Worm (Caenorhabditis elegans) whole organism, L4/young adult: ENCODE results near the gene taf-3.
A peak's percentile ranks its signal among the peaks of the same experiment; 100 is the strongest.

Source experiments
- W03F9.2 ChIP-seq: fragments of 150-350 bp; optimal IDR thresholded peaks from 2 replicates; lab custom pipeline; 2014; ENCODE audit warnings: missing biosample characterization, missing genetic modification characterization
- dao-5 ChIP-seq: sonication (generic microtip); optimal IDR thresholded peaks from 2 replicates; lab custom pipeline; 2016; ENCODE audit warnings: missing genotype, missing genetic modification characterization, moderate library complexity, missing compliant biosample characterization
- him-1 ChIP-seq: sonication (generic microtip); optimal IDR thresholded peaks from 2 replicates; lab custom pipeline; 2016; ENCODE audit warnings: missing genotype, missing genetic modification reagents, missing genetic modification characterization, missing compliant biosample characterization

Gene taf-3

DNA sequence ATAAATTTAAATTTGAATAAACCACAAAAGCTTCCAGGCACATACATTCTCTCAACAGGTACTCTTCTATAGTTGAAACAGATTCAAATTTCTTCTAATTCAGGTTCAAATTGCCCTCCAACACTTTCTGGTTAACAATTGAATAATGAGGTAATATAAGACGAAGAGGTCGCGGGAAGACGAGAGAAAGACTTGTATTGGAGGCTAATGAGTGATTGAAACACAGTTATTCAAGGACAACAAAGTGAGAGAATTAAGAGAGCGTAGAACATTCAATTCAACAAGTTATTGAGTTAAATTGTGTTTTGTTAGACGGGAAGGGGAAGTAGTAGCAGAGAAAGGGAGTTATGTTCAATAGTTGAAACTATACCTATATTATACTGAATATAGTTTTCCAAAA lies 10.4 kb upstream of the taf-3 start:
- TF ChIP-seq him-1 (tag; lab: Kevin White, UChicago) (no peak), dao-5 (tag; lab: Kevin White, UChicago) (no peak), W03F9.2 (tag; lab: Kevin White, UChicago) (no peak)

DNA sequence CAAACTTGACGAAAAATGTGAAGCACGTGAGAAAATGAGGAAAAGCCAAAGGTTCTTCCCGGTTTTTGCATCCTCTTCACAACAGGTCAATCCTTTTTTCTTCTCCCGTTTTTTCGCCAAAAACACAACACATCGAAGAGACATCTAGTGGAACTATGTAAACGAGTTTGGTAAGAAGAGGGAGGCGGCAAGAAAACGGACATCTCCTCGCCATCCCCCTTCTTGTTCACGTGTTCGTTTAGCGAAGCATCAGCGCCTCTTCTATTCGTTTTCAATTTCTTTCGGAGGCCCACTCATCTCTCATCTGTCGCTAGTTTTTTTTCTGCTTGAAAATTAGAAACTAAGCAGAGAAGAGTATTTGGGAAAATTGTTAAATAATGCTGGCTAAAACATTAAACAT lies 8.0 kb upstream of the taf-3 start:
- TF ChIP-seq dao-5 (tag; lab: Kevin White, UChicago) (no peak), him-1 (tag; lab: Kevin White, UChicago) (no peak), W03F9.2 (tag; lab: Kevin White, UChicago) (no peak)

DNA sequence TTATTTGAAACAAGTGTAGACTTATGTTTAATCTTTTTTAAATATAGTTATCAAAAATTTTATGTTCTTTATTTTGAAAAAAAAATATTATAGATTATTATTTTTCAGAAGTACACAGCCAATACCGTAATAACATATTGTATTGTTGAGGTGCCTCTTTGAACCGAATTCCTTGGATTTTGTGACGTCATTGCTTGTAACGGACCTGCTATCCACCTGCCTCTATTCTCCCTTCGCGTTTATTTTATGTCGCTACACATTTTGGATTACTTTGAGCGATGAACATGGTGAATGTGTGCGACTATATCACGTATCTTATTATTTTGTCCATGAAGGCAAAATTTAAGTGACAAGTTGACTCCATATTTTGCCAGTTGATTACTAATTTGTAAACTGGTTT lies 5.0 kb upstream of the taf-3 start:
- no peak for TF ChIP-seq him-1 (tag; lab: Kevin White, UChicago)
- TF ChIP-seq dao-5 (tag; lab: Kevin White, UChicago), result no peak
- no peak for TF ChIP-seq W03F9.2 (tag; lab: Kevin White, UChicago)

DNA sequence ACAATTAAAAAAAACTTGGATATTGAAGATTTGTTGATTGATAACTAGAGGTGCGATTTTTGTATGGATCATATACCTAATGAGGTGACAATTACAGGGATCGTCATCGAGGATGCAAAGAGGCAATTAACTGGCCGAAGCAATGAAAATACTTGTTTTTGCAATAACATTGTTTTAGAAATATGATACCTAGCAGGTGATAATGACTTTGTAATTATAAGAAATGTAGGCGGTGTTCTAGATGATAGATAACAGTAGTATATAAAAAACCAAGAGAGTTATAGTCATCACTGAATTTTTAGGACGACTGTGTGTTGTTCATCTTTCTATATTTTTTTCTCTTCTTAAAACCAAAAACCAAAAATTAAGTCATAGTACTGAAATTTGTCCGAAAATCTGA lies 3.9 kb upstream of the taf-3 start, which contains the start of gene C11G6.2:
TSS of gene C11G6.2 (plus strand) at position 301 of the 400 bp plus-strand sequence.
- TF ChIP-seq dao-5 (tag; lab: Kevin White, UChicago) (no peak), W03F9.2 (tag; lab: Kevin White, UChicago) (no peak), him-1 (tag; lab: Kevin White, UChicago) (no peak)

DNA sequence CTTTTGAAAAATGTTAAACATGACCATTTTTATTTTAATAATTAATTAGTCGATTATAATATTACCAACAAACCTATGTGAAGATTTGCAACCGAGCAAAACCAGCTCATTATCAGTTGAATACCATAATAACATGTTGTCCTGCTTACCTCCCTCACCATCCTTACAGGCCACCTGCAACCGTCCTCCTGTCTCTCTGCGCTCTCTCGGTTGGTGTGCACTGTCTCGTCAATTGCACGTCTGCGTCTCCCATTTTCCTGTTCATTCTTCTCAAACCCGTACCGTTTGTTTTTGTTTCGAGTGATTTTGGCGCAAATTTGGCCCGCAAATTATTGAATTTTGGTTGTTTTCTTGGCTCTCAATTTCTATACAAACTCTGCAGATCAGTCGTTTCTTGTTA lies 810 bp upstream of the taf-3 start:
- no peak for TF ChIP-seq W03F9.2 (tag; lab: Kevin White, UChicago)
- TF ChIP-seq him-1 (tag; lab: Kevin White, UChicago), result no peak
- TF ChIP-seq dao-5 (tag; lab: Kevin White, UChicago), result no peak

DNA sequence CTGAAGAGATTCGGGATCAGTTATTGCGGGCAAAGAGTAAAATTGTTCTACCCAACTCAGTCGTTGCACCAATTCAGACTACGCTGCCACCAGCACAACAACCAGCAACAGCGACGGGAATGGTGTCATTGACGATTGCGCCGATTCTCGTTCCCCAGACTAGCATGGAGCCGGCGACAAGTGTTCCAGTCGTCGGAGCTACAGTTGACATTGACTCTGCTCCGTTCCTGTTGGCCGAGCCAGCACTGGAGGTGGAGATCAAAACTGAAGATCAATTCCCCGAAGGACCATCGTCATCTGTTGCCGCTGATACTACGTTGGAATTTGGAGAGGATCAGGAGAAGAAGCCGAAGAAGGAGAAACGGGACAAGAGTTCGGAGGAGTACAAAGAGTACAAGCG lies 3.2 kb downstream of the taf-3 start:
- TF ChIP-seq dao-5 (tag; lab: Kevin White, UChicago), result no peak
- TF ChIP-seq W03F9.2 (tag; lab: Kevin White, UChicago), result no peak
- TF ChIP-seq him-1 (tag; lab: Kevin White, UChicago), result no peak

DNA sequence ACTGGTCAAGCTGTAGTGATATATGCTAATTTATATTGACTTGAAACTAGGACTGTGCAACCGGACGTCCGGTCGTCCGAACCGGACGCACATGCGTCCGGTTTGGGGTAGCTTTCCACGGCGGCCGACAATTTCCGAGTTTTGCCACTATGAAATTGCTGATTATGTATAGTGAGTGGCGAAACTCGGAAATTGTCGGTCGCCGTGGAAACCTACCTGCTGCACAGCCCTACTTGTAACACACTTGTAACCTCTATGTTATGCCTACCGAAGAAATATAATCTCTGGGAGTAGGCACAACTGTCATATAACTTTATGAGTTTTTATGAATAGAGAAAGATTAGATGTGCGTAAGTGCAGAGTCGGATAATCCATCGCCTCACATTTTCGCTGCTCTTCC lies 4.7 kb downstream of the taf-3 start:
- TF ChIP-seq dao-5 (tag; lab: Kevin White, UChicago), result no peak
- no peak for TF ChIP-seq W03F9.2 (tag; lab: Kevin White, UChicago)

DNA sequence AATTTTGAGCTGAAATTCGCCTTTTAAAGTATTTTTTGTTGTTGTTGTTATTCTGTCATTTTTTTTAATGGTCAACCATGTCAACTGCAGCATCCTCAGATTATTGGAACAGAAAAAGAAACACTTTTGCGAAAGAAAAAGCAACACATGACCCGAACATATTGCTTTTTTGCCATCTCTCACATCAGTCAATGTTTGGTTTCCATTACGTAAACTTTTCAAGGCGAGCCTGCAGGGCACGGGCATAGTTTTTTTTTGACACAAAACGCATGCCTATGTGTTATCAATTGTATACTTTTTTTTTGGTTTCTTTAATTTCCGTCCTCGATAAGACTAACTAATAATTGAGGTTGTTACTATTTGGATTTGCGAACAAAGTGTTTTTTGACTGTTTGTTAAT lies 5.2 kb downstream of the taf-3 start:
- TF ChIP-seq W03F9.2 (tag; lab: Kevin White, UChicago) (no peak), dao-5 (tag; lab: Kevin White, UChicago) (no peak), him-1 (tag; lab: Kevin White, UChicago) (no peak)

DNA sequence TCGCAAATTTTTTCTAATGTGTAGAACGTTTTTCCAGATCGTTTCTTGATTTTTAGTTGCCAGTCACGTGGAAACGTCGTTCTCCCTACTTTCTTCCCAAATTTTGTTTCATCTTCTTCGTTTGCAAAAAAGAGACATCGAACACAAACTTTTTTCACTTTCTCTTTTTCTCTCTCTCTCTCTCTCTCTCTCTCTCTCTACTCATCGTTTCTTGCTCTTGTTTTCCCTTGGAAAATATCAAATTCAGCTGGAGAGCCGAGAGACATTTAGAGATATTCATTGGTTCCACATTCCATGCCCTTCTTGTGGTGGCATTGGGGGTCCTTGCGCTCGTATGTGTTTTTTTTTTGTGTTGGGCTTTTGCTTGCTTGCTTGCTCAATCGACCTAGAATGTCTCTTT lies 7.0 kb downstream of the taf-3 start:
- TF ChIP-seq W03F9.2 (tag; lab: Kevin White, UChicago) (no peak), him-1 (tag; lab: Kevin White, UChicago) (no peak), dao-5 (tag; lab: Kevin White, UChicago) (no peak)

DNA sequence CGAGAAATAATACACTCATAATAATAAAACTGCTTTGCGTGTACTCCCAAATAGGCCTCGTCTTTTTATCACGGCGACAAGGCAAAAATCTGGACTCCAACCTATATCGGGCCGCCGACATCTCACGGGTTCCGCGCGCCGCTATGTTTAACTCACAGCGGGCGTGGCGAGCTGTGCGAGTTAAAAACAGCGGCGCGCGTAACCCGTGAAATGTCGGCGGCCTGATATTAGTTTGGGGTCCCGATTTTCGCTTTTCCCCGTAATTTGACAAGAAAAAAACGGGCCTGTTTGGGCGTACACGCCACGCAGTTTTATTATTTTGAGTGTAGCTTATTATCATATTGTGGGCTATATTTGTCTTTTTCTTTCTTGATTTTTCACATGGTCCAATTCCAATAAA lies 9.6 kb downstream of the taf-3 start:
- TF ChIP-seq W03F9.2 (tag; lab: Kevin White, UChicago), result no peak
- TF ChIP-seq him-1 (tag; lab: Kevin White, UChicago), result no peak
- no peak for TF ChIP-seq dao-5 (tag; lab: Kevin White, UChicago)

DNA sequence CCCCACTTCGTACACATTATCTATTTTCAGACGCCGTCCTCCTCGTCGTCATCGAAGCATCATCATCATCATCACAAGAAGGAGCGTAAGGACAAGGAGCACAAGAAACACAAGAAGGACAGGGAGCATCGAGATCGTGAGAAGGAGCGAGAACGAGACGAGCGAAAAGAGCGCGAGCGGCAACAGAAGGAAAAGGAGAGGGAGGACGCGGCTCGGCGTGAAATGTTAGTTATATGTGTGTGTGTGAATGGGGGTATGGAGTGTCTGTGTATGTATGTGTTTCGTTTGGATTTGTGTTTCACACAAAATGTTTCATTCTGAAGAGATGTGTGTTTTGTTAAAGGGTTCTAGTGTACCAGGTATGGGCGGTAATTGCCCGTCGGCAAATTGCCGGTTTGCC lies 10.0 kb downstream of the taf-3 start:
- TF ChIP-seq W03F9.2 (tag; lab: Kevin White, UChicago) (no peak), dao-5 (tag; lab: Kevin White, UChicago) (no peak), him-1 (tag; lab: Kevin White, UChicago) (no peak)

DNA sequence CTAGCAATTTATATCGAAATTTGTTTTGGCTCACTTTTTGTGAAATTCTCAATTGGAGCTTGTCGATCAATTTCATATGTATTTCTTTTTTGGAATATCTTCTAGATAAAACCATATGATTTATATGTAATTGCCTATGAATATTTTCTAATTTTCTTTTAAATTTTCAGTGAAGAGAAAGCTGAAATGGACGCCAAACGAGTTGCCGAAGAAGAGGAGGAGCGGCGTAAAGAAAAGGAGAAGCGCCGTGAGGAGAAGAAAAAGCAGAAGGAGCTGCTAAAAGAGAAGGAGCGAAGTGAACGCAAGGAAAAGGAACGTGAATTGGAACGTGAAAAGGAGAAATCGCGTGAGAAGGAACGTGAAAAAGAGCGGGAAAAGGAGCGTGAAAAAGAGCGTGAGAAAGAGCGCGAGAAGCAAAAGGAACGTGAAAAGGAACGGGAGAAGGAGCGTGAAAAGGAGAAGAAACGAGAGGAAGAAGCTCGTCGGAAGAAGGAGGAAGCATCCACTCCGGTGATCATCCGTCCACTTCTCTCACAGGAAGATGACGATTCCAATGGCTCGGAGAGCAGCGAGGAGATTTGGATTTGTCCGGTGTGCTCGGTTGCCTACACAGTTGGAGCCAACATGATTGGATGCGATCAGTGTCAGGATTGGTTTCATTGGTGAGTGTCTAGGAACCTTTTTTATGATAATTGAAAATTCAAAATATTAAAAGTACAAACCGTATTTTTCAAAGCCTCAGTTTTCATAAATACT lies 11.8 kb downstream of the taf-3 start:
- no peak for TF ChIP-seq W03F9.2 (tag; lab: Kevin White, UChicago)
- TF ChIP-seq him-1 (tag; lab: Kevin White, UChicago), result no peak
- no peak for TF ChIP-seq dao-5 (tag; lab: Kevin White, UChicago)

DNA sequence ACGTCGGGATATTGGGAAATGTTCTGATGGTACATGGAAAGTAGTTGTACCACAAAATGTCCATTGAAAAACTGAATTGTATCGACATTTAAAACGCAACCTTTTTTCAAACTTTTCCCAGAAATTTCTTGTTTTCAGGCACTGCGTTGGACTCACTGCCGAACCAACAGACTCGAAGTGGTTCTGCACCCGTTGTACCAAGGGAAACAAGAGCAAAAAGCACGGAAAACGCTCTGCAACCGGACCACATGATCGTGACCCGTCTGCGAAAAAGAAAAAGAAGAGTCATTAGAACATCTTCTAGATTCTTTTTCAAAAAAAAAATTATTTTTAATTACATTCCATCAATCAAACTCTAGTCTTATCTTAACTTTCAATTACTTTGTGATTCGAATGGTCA lies 13.1 kb downstream of the taf-3 start:
- TF ChIP-seq dao-5 (tag; lab: Kevin White, UChicago) (no peak), him-1 (tag; lab: Kevin White, UChicago) (no peak), W03F9.2 (tag; lab: Kevin White, UChicago) (no peak)

DNA sequence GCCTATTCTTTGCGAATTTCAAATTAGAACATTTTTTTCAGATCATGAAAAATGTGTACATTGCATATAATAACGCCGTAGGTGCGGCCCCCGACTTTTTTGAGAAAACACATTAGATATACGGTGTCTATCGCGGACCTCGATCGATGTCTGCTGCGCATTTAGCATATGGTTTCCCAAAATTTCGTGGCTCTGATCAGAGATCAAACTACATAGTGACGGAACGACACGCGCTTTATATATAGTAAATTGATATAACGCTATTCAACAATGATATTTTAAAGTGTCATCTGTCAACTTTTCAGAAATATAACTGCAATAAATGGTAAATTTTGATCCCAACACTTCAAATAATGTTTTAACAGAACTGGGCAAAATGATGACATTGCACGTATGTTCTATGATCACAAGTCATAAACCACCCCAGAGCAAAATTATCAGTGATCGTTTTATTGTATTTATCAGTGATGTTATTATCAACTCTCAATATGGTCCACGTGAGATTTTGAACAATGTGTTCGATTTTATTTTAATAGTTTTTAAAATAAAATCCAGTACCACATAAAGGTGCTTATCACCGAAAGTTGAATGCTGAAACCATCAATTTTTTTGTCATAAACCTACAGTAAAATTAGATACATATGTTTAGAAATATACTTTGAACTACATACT lies 14.1 kb downstream of the taf-3 start:
- TF ChIP-seq dao-5 (tag; lab: Kevin White, UChicago), result no peak
- peak; percentile 5 for TF ChIP-seq W03F9.2 (tag; lab: Kevin White, UChicago)
